ENCODE assay signal across 5 fruit fly cellular contexts in genomic region chr3R:10170356-10170876, dm6.
TF ChIP-seq lines count a peak whose summit lies in the region.

Gene Best1, minus strand, starts transcription at chr3R:10170487.

- peak; percentile 56 for TF ChIP-seq CTCF in whole organism, embryonic (GFP tag; optimal IDR thresholded peaks at IDR 0.05; lab: Kevin White, UChicago)

TF ChIP-seq in whole organism, adult, 20 proteins besides CTCF, POLR2A, EP300 and RAD21 (continues in another document):
- TF ChIP-seq cnc (optimal IDR thresholded peaks at IDR 0.05; lab: Kevin White, UChicago) (no peak), ovo (GFP tag; optimal IDR thresholded peaks at IDR 0.05; lab: Kevin White, UChicago) (peak; percentile 76), CG7045 (GFP tag; optimal IDR thresholded peaks at IDR 0.05; lab: Kevin White, UChicago) (peak; percentile 87), kay (GFP tag; lab: Kevin White, UChicago; ENCODE audit: borderline replicate concordance) (no peak), tj (GFP tag; optimal IDR thresholded peaks at IDR 0.05; lab: Kevin White, UChicago) (peak; percentile 62), CG14711 (tag; optimal IDR thresholded peaks at IDR 0.05; lab: Kevin White, UChicago) (peak; percentile 90), Clk (GFP tag; optimal IDR thresholded peaks at IDR 0.05; lab: Kevin White, UChicago) (peak; percentile 69), CG12768 (GFP tag; optimal IDR thresholded peaks at IDR 0.05; lab: Kevin White, UChicago) (peak; percentile 92), CG7101 (tag; optimal IDR thresholded peaks at IDR 0.05; lab: Kevin White, UChicago) (peak; percentile 96), CG5204 (GFP tag; optimal IDR thresholded peaks at IDR 0.05; lab: Kevin White, UChicago) (peak; percentile 65), CG1620 (GFP tag; optimal IDR thresholded peaks at IDR 0.05; lab: Kevin White, UChicago) (peak; percentile 63), pad (GFP tag; optimal IDR thresholded peaks at IDR 0.05; lab: Kevin White, UChicago) (peak; percentile 83), Crg-1 (GFP tag; optimal IDR thresholded peaks at IDR 0.05; lab: Kevin White, UChicago) (peak; percentile 67), bab1 (GFP tag; optimal IDR thresholded peaks at IDR 0.05; lab: Kevin White, UChicago) (peak; percentile 96), Hr96 (GFP tag; optimal IDR thresholded peaks at IDR 0.05; lab: Kevin White, UChicago) (peak; percentile 68), toe (GFP tag; optimal IDR thresholded peaks at IDR 0.05; lab: Kevin White, UChicago) (peak; percentile 53), Mnt (GFP tag; optimal IDR thresholded peaks at IDR 0.05; lab: Kevin White, UChicago) (peak; percentile 87), CG11617 (GFP tag; optimal IDR thresholded peaks at IDR 0.05; lab: Kevin White, UChicago) (peak; percentile 94)

TF ChIP-seq in whole organism, embryonic, 481 proteins besides CTCF, POLR2A, EP300 and RAD21 (continues in another document):
- TF ChIP-seq peb (GFP tag; IDR thresholded peaks at IDR 0.05; lab: Robert Waterston, UW): peak; percentile 76
- TF ChIP-seq jumu (GFP tag; optimal IDR thresholded peaks at IDR 0.05; lab: Kevin White, UChicago): peak; percentile 47
- TF ChIP-seq kah (GFP tag; optimal IDR thresholded peaks at IDR 0.05; lab: Kevin White, UChicago): peak; percentile 78
- TF ChIP-seq ERR (GFP tag; optimal IDR thresholded peaks at IDR 0.05; lab: Kevin White, UChicago): no peak
- peak; percentile 94 for TF ChIP-seq zfh1 (GFP tag; IDR thresholded peaks at IDR 0.05; lab: Robert Waterston, UW)
- peak; percentile 91 for TF ChIP-seq al (GFP tag; IDR thresholded peaks at IDR 0.05; lab: Robert Waterston, UW)
- peak; percentile 74 for TF ChIP-seq Deaf1 (tag; optimal IDR thresholded peaks at IDR 0.05; lab: Kevin White, UChicago)
- peak; percentile 90 for TF ChIP-seq CG13775 (GFP tag; optimal IDR thresholded peaks at IDR 0.05; lab: Kevin White, UChicago)
- TF ChIP-seq bbx (GFP tag; IDR thresholded peaks at IDR 0.05; lab: Robert Waterston, UW; ENCODE audit: partially characterized antibody): peak; percentile 74
- TF ChIP-seq rib (GFP tag; IDR thresholded peaks at IDR 0.05; lab: Robert Waterston, UW): peak; percentile 96
- peak; percentile 95 for TF ChIP-seq CG15269 (tag; optimal IDR thresholded peaks at IDR 0.05; lab: Kevin White, UChicago)
- peak; percentile 27 for TF ChIP-seq bigmax (GFP tag; optimal IDR thresholded peaks at IDR 0.05; lab: Kevin White, UChicago)
- TF ChIP-seq NfI (GFP tag; optimal IDR thresholded peaks at IDR 0.05; lab: Kevin White, UChicago): peak; percentile 94
- TF ChIP-seq sim (GFP tag; IDR thresholded peaks at IDR 0.05; lab: Robert Waterston, UW): peak; percentile 77; the same call in 1 of the 2 replicates
- TF ChIP-seq chn (GFP tag; optimal IDR thresholded peaks at IDR 0.05; lab: Kevin White, UChicago): peak; percentile 54
- peak; percentile 81 for TF ChIP-seq CG7372 (GFP tag; IDR thresholded peaks at IDR 0.05; lab: Robert Waterston, UW)
- peak; percentile 90 for TF ChIP-seq CG13424 (tag; optimal IDR thresholded peaks at IDR 0.05; lab: Kevin White, UChicago)
- peak; percentile 65 for TF ChIP-seq CG6791 (GFP tag; IDR thresholded peaks at IDR 0.05; lab: Robert Waterston, UW; ENCODE audit: partially characterized antibody)

TF ChIP-seq in whole organism, prepupa, 60 proteins besides CTCF, POLR2A, EP300 and RAD21 (continues in another document):
- peak; percentile 95 for TF ChIP-seq CG15336 (GFP tag; IDR thresholded peaks at IDR 0.05; lab: Robert Waterston, UW)
- TF ChIP-seq dac (GFP tag; optimal IDR thresholded peaks at IDR 0.05; lab: Kevin White, UChicago): peak; percentile 87
- TF ChIP-seq Hr39 (GFP tag; optimal IDR thresholded peaks at IDR 0.05; lab: Kevin White, UChicago): peak; percentile 77
- peak; percentile 88 for TF ChIP-seq dsx (GFP tag; optimal IDR thresholded peaks at IDR 0.05; lab: Kevin White, UChicago; ENCODE audit: poor library complexity, severe bottlenecking)
- peak; percentile 92 for TF ChIP-seq CG6276 (GFP tag; optimal IDR thresholded peaks at IDR 0.05; lab: Kevin White, UChicago)
- TF ChIP-seq esn (GFP tag; optimal IDR thresholded peaks at IDR 0.05; lab: Kevin White, UChicago): peak; percentile 95
- TF ChIP-seq CG7368 (GFP tag; optimal IDR thresholded peaks at IDR 0.05; lab: Kevin White, UChicago): peak; percentile 82
- TF ChIP-seq eg (GFP tag; IDR thresholded peaks at IDR 0.05; lab: Robert Waterston, UW): peak; percentile 95
- TF ChIP-seq fd59A (GFP tag; optimal IDR thresholded peaks at IDR 0.05; lab: Kevin White, UChicago): peak; percentile 69
- peak; percentile 93 for TF ChIP-seq CG16779 (tag; optimal IDR thresholded peaks at IDR 0.05; lab: Kevin White, UChicago)
- peak; percentile 98 for TF ChIP-seq CG11902 (GFP tag; optimal IDR thresholded peaks at IDR 0.05; lab: Kevin White, UChicago)
- peak; percentile 84 for TF ChIP-seq CG6808 (GFP tag; optimal IDR thresholded peaks at IDR 0.05; lab: Kevin White, UChicago)
- TF ChIP-seq Lpt (GFP tag; optimal IDR thresholded peaks at IDR 0.05; lab: Kevin White, UChicago): peak; percentile 78
- TF ChIP-seq vri (GFP tag; optimal IDR thresholded peaks at IDR 0.05; lab: Kevin White, UChicago): peak; percentile 85
- TF ChIP-seq Gug (GFP tag; IDR thresholded peaks at IDR 0.05; lab: Robert Waterston, UW): peak; percentile 89
- TF ChIP-seq CG11762 (GFP tag; optimal IDR thresholded peaks at IDR 0.05; lab: Kevin White, UChicago; ENCODE audit: insufficient read depth): peak; percentile 89
- peak; percentile 89 for TF ChIP-seq CG10669 (GFP tag; optimal IDR thresholded peaks at IDR 0.05; lab: Kevin White, UChicago)
- TF ChIP-seq CG8119 (GFP tag; IDR thresholded peaks at IDR 0.05; lab: Robert Waterston, UW): peak; percentile 93
- TF ChIP-seq svp (GFP tag; lab: Kevin White, UChicago): peak; percentile 95

TF ChIP-seq in whole organism, pupa, 21 proteins besides CTCF, POLR2A, EP300 and RAD21:
- TF ChIP-seq rn (GFP tag; IDR thresholded peaks at IDR 0.05; lab: Robert Waterston, UW) (peak; percentile 67; the same call in 1 of the 2 replicates), CG8301 (tag; optimal IDR thresholded peaks at IDR 0.05; lab: Kevin White, UChicago) (peak; percentile 90), Ets98B (GFP tag; IDR thresholded peaks at IDR 0.05; lab: Robert Waterston, UW) (peak; percentile 95), EcR (GFP tag; optimal IDR thresholded peaks at IDR 0.05; lab: Kevin White, UChicago) (peak; percentile 83), CG12605 (GFP tag; IDR thresholded peaks at IDR 0.05; lab: Robert Waterston, UW) (peak; percentile 86), CG15710 (tag; optimal IDR thresholded peaks at IDR 0.05; lab: Kevin White, UChicago) (peak; percentile 86), gl (tag; optimal IDR thresholded peaks at IDR 0.05; lab: Kevin White, UChicago) (peak; percentile 79), CG4496 (GFP tag; IDR thresholded peaks at IDR 0.05; lab: Robert Waterston, UW) (peak; percentile 95), CG14655 (GFP tag; optimal IDR thresholded peaks at IDR 0.05; lab: Kevin White, UChicago) (peak; percentile 90), CG34367 (tag; optimal IDR thresholded peaks at IDR 0.05; lab: Kevin White, UChicago) (peak; percentile 81), D1 (tag; optimal IDR thresholded peaks at IDR 0.05; lab: Kevin White, UChicago) (peak; percentile 94), Snoo (tag; optimal IDR thresholded peaks at IDR 0.05; lab: Kevin White, UChicago) (peak; percentile 93), CG17806 (tag; optimal IDR thresholded peaks at IDR 0.05; lab: Kevin White, UChicago) (peak; percentile 90), CG9948 (tag; optimal IDR thresholded peaks at IDR 0.05; lab: Kevin White, UChicago) (peak; percentile 86), CG32121 (GFP tag; IDR thresholded peaks at IDR 0.05; lab: Robert Waterston, UW) (peak; percentile 95), CG13204 (GFP tag; optimal IDR thresholded peaks at IDR 0.05; lab: Kevin White, UChicago) (peak; percentile 77), CG10348 (GFP tag; IDR thresholded peaks at IDR 0.05; lab: Robert Waterston, UW) (peak; percentile 59), Pif1A (GFP tag; optimal IDR thresholded peaks at IDR 0.05; lab: Kevin White, UChicago) (peak; percentile 93), CG8159 (tag; optimal IDR thresholded peaks at IDR 0.05; lab: Kevin White, UChicago) (peak; percentile 91), Pif1B (GFP tag; optimal IDR thresholded peaks at IDR 0.05; lab: Kevin White, UChicago) (peak; percentile 95), fd96Ca (GFP tag; IDR thresholded peaks at IDR 0.05; lab: Robert Waterston, UW) (peak; percentile 94)

TF ChIP-seq in whole organism, wandering third instar larva, 38 proteins besides CTCF, POLR2A, EP300 and RAD21 (continues in another document):
- peak; percentile 96 for TF ChIP-seq HLH106 (tag; optimal IDR thresholded peaks at IDR 0.05; lab: Kevin White, UChicago)
- peak; percentile 88 for TF ChIP-seq CG9705 (GFP tag; optimal IDR thresholded peaks at IDR 0.05; lab: Kevin White, UChicago)
- peak; percentile 30 for TF ChIP-seq Mio (GFP tag; optimal IDR thresholded peaks at IDR 0.05; lab: Kevin White, UChicago)
- TF ChIP-seq dmrt93B (GFP tag; optimal IDR thresholded peaks at IDR 0.05; lab: Kevin White, UChicago): peak; percentile 88
- peak; percentile 60 to 85 for TF ChIP-seq dl (GFP tag; optimal IDR thresholded peaks at IDR 0.05; lab: Kevin White, UChicago; ENCODE audit: insufficient read depth in 1 of 2, partially characterized antibody in 2 of 2)
- no peak for TF ChIP-seq lola (GFP tag; optimal IDR thresholded peaks at IDR 0.05; lab: Kevin White, UChicago)
- peak; percentile 50 for TF ChIP-seq jim (GFP tag; optimal IDR thresholded peaks at IDR 0.05; lab: Kevin White, UChicago)
- TF ChIP-seq N (GFP tag; optimal IDR thresholded peaks at IDR 0.05; lab: Kevin White, UChicago): no peak
- peak; percentile 88 for TF ChIP-seq sage (GFP tag; optimal IDR thresholded peaks at IDR 0.05; lab: Kevin White, UChicago)
- TF ChIP-seq GATAd (GFP tag; optimal IDR thresholded peaks at IDR 0.05; lab: Kevin White, UChicago): peak; percentile 40
- TF ChIP-seq Myc (optimal IDR thresholded peaks at IDR 0.05; lab: Kevin White, UChicago): peak; percentile 7
- no peak for TF ChIP-seq usp (GFP tag; optimal IDR thresholded peaks at IDR 0.05; lab: Kevin White, UChicago)
- TF ChIP-seq br (GFP tag; optimal IDR thresholded peaks at IDR 0.05; lab: Kevin White, UChicago): peak; percentile 85
- TF ChIP-seq brk (GFP tag; optimal IDR thresholded peaks at IDR 0.05; lab: Kevin White, UChicago): peak; percentile 72
- TF ChIP-seq Jra (GFP tag; optimal IDR thresholded peaks at IDR 0.05; lab: Kevin White, UChicago): peak; percentile 12
- TF ChIP-seq h (GFP tag; optimal IDR thresholded peaks at IDR 0.05; lab: Kevin White, UChicago): peak; percentile 89
- peak; percentile 31 for TF ChIP-seq Vsx2 (GFP tag; optimal IDR thresholded peaks at IDR 0.05; lab: Kevin White, UChicago; ENCODE audit: partially characterized antibody)
- peak; percentile 5 for TF ChIP-seq Dfd (GFP tag; optimal IDR thresholded peaks at IDR 0.05; lab: Kevin White, UChicago)
- TF ChIP-seq Dif (GFP tag; optimal IDR thresholded peaks at IDR 0.05; lab: Kevin White, UChicago; ENCODE audit: partially characterized antibody): peak; percentile 86
- peak; percentile 28 to 95 for TF ChIP-seq foxo (GFP tag; optimal IDR thresholded peaks at IDR 0.05; lab: Kevin White, UChicago)
- peak; percentile 94 for TF ChIP-seq Sp1 (GFP tag; optimal IDR thresholded peaks at IDR 0.05; lab: Kevin White, UChicago)
- peak; percentile 67 for TF ChIP-seq Hr83 (GFP tag; optimal IDR thresholded peaks at IDR 0.05; lab: Kevin White, UChicago; ENCODE audit: poor library complexity, severe bottlenecking)
